Fruit fly (Drosophila melanogaster): ENCODE results near the gene CG5026.
A peak's percentile ranks its signal among the peaks of the same experiment; 100 is the strongest.

Gene CG5026

dm6 chr3L:8968437-8968836 lies at the start of gene CG5026 (continued):
- no peak for TF ChIP-seq Vsx1 (GFP tag; optimal IDR thresholded peaks at IDR 0.05)
- TF ChIP-seq CG13287 (GFP tag; IDR thresholded peaks at IDR 0.05; ENCODE audit: partially characterized antibody), result peak; percentile 53
- no peak for TF ChIP-seq NK7.1 (GFP tag; optimal IDR thresholded peaks at IDR 0.05)
- no peak for TF ChIP-seq zen (tag; optimal IDR thresholded peaks at IDR 0.05)
- TF ChIP-seq Dp (GFP tag; optimal IDR thresholded peaks at IDR 0.05), result peak; percentile 65
- TF ChIP-seq stwl (tag; optimal IDR thresholded peaks at IDR 0.05), result peak; percentile 23
- no peak for TF ChIP-seq CG3065 (GFP tag; optimal IDR thresholded peaks at IDR 0.05)
- peak; percentile 44 for TF ChIP-seq MESR4 (GFP tag; optimal IDR thresholded peaks at IDR 0.05)
- TF ChIP-seq nmo (GFP tag; optimal IDR thresholded peaks at IDR 0.05), result peak; percentile 20
- TF ChIP-seq bsh (GFP tag; optimal IDR thresholded peaks at IDR 0.05), result no peak
- TF ChIP-seq Ets65A (GFP tag), result peak; percentile 87
- no peak for TF ChIP-seq her (GFP tag; optimal IDR thresholded peaks at IDR 0.05)
- TF ChIP-seq CG10979 (tag; optimal IDR thresholded peaks at IDR 0.05), result no peak
- no peak for TF ChIP-seq Ravus (GFP tag; IDR thresholded peaks at IDR 0.05)
- TF ChIP-seq Antp (GFP tag; optimal IDR thresholded peaks at IDR 0.05), result no peak
- TF ChIP-seq bigmax (GFP tag; optimal IDR thresholded peaks at IDR 0.05), result no peak
- no peak for TF ChIP-seq CG8089 (GFP tag; optimal IDR thresholded peaks at IDR 0.05)
- TF ChIP-seq CG8924 (tag; optimal IDR thresholded peaks at IDR 0.05), result no peak
- peak; percentile 15 for TF ChIP-seq CG10274 (GFP tag; optimal IDR thresholded peaks at IDR 0.05)
- peak; percentile 81 for TF ChIP-seq Myb (GFP tag; optimal IDR thresholded peaks at IDR 0.05)
- no peak for TF ChIP-seq CkIIα-i1 (GFP tag; IDR thresholded peaks at IDR 0.05)
- TF ChIP-seq CG3407 (GFP tag; optimal IDR thresholded peaks at IDR 0.05), result no peak
- no peak for TF ChIP-seq hth (optimal IDR thresholded peaks at IDR 0.05)
- no peak for TF ChIP-seq CG3838 (GFP tag; optimal IDR thresholded peaks at IDR 0.05)
- peak in 1 of 2 experiments; percentile 7 for TF ChIP-seq crp (GFP tag; optimal IDR thresholded peaks at IDR 0.05)
- TF ChIP-seq row (GFP tag; IDR thresholded peaks at IDR 0.05), result peak; percentile 34; the same call in 1 of the 3 replicates
- no peak for TF ChIP-seq CG7745 (tag; optimal IDR thresholded peaks at IDR 0.05)
- no peak for TF ChIP-seq CG12942 (GFP tag; optimal IDR thresholded peaks at IDR 0.05)
- TF ChIP-seq CTCF (GFP tag; optimal IDR thresholded peaks at IDR 0.05), result peak; percentile 13
- TF ChIP-seq CG10462 (GFP tag; optimal IDR thresholded peaks at IDR 0.05), result peak; percentile 32
- no peak for TF ChIP-seq CG13123 (GFP tag; optimal IDR thresholded peaks at IDR 0.05)
- no peak for TF ChIP-seq cg (GFP tag; optimal IDR thresholded peaks at IDR 0.05)
- TF ChIP-seq CG12659 (GFP tag; optimal IDR thresholded peaks at IDR 0.05), result peak; percentile 46
- TF ChIP-seq gfzf (GFP tag; optimal IDR thresholded peaks at IDR 0.05), result peak; percentile 83
- TF ChIP-seq CG10431 (GFP tag; optimal IDR thresholded peaks at IDR 0.05), result no peak
- no peak for TF ChIP-seq Fer3 (tag; optimal IDR thresholded peaks at IDR 0.05)
- peak; percentile 32; the same call in 1 of the 2 replicates for TF ChIP-seq Rfx (GFP tag; IDR thresholded peaks at IDR 0.05)
- no peak for TF ChIP-seq Gug (GFP tag; IDR thresholded peaks at IDR 0.05)
- no peak for TF ChIP-seq gsb (GFP tag; IDR thresholded peaks at IDR 0.05)
- peak; percentile 38 for TF ChIP-seq YL-1 (GFP tag; optimal IDR thresholded peaks at IDR 0.05)
- TF ChIP-seq CG2129 (GFP tag; IDR thresholded peaks at IDR 0.05; ENCODE audit: partially characterized antibody), result no peak
- peak; percentile 22 for TF ChIP-seq CG2116 (GFP tag; optimal IDR thresholded peaks at IDR 0.05)
- TF ChIP-seq wdn (GFP tag; IDR thresholded peaks at IDR 0.05), result no peak
- TF ChIP-seq sna (GFP tag; IDR thresholded peaks at IDR 0.05; ENCODE audit: partially characterized antibody), result 0 out of 2 replicates have a peak, but pooled peaks have one; percentile 31
- peak; percentile 6 for TF ChIP-seq nom (GFP tag; optimal IDR thresholded peaks at IDR 0.05)
- TF ChIP-seq chinmo (GFP tag; IDR thresholded peaks at IDR 0.05; ENCODE audit: partially characterized antibody), result 0 out of 4 replicates have a peak, but pooled peaks have one; percentile 25
- peak; percentile 11 for TF ChIP-seq NC2β (GFP tag; optimal IDR thresholded peaks at IDR 0.05)
- 0 out of 3 replicates have a peak, but pooled peaks have one; percentile 26 for TF ChIP-seq Dbx (GFP tag; IDR thresholded peaks at IDR 0.05)
- no peak for TF ChIP-seq fd102C (GFP tag; optimal IDR thresholded peaks at IDR 0.05)
- TF ChIP-seq bab2 (GFP tag; optimal IDR thresholded peaks at IDR 0.05), result no peak
- TF ChIP-seq CG15514 (GFP tag; optimal IDR thresholded peaks at IDR 0.05), result peak; percentile 87
